Worm (Caenorhabditis elegans): ENCODE results near the gene exos-2.

- TF ChIP-seq klf-2 (GFP tag; conservative IDR thresholded peaks at IDR 0.05), result no peak
- TF ChIP-seq ref-1 (GFP tag; conservative IDR thresholded peaks at IDR 0.05), result no peak
- TF ChIP-seq tab-1 (GFP tag; IDR thresholded peaks at IDR 0.05), result no peak
- no peak for TF ChIP-seq cog-1 (tag; optimal IDR thresholded peaks at IDR 0.05)
Observed at ce11 chrIV:6393329-6393728, 21.9 kb upstream of the exos-2 start.
